Fruit fly (Drosophila melanogaster) whole organism, embryonic: ENCODE data around the gene MED15.
A peak's percentile ranks its signal among the peaks of the same experiment; 100 is the strongest.

Experiments used
- ATbp ChIP-seq: fragments of 200-800 bp; sonication (Bioruptor generic); optimal IDR thresholded peaks from 2 replicates; lab custom pipeline; 2017; ENCODE audit warnings: missing biosample characterization, mild to moderate bottlenecking, missing genetic modification characterization, missing genetic modification reagents
- B-H1 ChIP-seq: fragments of 200-800 bp; sonication (Bioruptor generic); IDR thresholded peaks from 3 replicates; pipeline ENCODE4 v1.3.6; 2022; ENCODE audit warnings: missing biosample characterization, missing genetic modification characterization
- CG10209 ChIP-seq: fragments of 200-800 bp; sonication (Bioruptor generic); optimal IDR thresholded peaks from 3 replicates; lab custom pipeline; 2017; ENCODE audit warnings: missing biosample characterization, mild to moderate bottlenecking, missing genetic modification characterization, missing genetic modification reagents
- CG10979 ChIP-seq: fragments of 200-800 bp; sonication (Bioruptor generic); optimal IDR thresholded peaks from 2 replicates; lab custom pipeline; 2018; ENCODE audit warnings: missing biosample characterization, mild to moderate bottlenecking, missing genetic modification characterization, moderate library complexity
- CG11247 ChIP-seq: fragments of 200-800 bp; sonication (Bioruptor generic); IDR thresholded peaks from 2 replicates; pipeline ENCODE4 v1.3.6; 2022; ENCODE audit warnings: missing biosample characterization, missing genetic modification characterization
- CG12391 ChIP-seq: fragments of 200-800 bp; sonication (Bioruptor generic); optimal IDR thresholded peaks from 3 replicates; lab custom pipeline; 2018; ENCODE audit warnings: missing biosample characterization, mild to moderate bottlenecking, missing genetic modification characterization, moderate library complexity
- CG12659 ChIP-seq: fragments of 200-800 bp; sonication (Bioruptor generic); optimal IDR thresholded peaks from 3 replicates; lab custom pipeline; 2017; ENCODE audit warnings: mild to moderate bottlenecking, missing biosample characterization, missing genetic modification reagents, missing genetic modification characterization
- CG12942 ChIP-seq: fragments of 200-800 bp; sonication (Bioruptor generic); optimal IDR thresholded peaks from 3 replicates; lab custom pipeline; 2016; ENCODE audit warnings: missing biosample characterization, missing genetic modification characterization
- CG16863 ChIP-seq: fragments of 200-800 bp; sonication (Bioruptor generic); optimal IDR thresholded peaks from 3 replicates; lab custom pipeline; 2016; ENCODE audit warnings: missing biosample characterization, missing genetic modification characterization
- CG17802 ChIP-seq: fragments of 200-800 bp; sonication (Bioruptor generic); optimal IDR thresholded peaks from 2 replicates; lab custom pipeline; 2018; ENCODE audit warnings: missing biosample characterization, mild to moderate bottlenecking, missing genetic modification characterization, moderate library complexity
- CG33557 ChIP-seq: fragments of 200-800 bp; sonication (Bioruptor generic); optimal IDR thresholded peaks from 2 replicates; lab custom pipeline; 2019; ENCODE audit warnings: missing biosample characterization, mild to moderate bottlenecking, missing genetic modification characterization, moderate library complexity
- CG3726 ChIP-seq: fragments of 200-800 bp; sonication (Bioruptor generic); IDR thresholded peaks from 3 replicates; pipeline ENCODE4, ENCODE4 v1.3.6; 2022; ENCODE audit warnings: missing biosample characterization, missing genetic modification characterization
- CG3847 ChIP-seq: fragments of 200-800 bp; sonication (Bioruptor generic); IDR thresholded peaks from 2 replicates; pipeline ENCODE4 v1.3.6; 2022; ENCODE audit warnings: missing biosample characterization, missing genetic modification characterization
- CG4707 ChIP-seq: fragments of 200-800 bp; sonication (Bioruptor generic); optimal IDR thresholded peaks from 2 replicates; lab custom pipeline; 2018; ENCODE audit warnings: missing biosample characterization, mild to moderate bottlenecking, missing genetic modification characterization, moderate library complexity
- CG5245 ChIP-seq: fragments of 200-800 bp; sonication (Bioruptor generic); optimal IDR thresholded peaks from 3 replicates; lab custom pipeline; 2016; ENCODE audit warnings: missing biosample characterization, missing genetic modification characterization
- CG6254 ChIP-seq: fragments of 200-800 bp; sonication (Bioruptor generic); optimal IDR thresholded peaks from 3 replicates; lab custom pipeline; 2017; ENCODE audit warnings: mild to moderate bottlenecking, missing biosample characterization, missing genetic modification reagents, missing genetic modification characterization
- CG8359 ChIP-seq: fragments of 200-800 bp; sonication (Bioruptor generic); optimal IDR thresholded peaks from 2 replicates; lab custom pipeline; 2017; ENCODE audit warnings: missing biosample characterization, mild to moderate bottlenecking, missing genetic modification characterization, borderline replicate concordance
- Camta ChIP-seq: fragments of 200-800 bp; sonication (Bioruptor generic); optimal IDR thresholded peaks from 2 replicates; lab custom pipeline; 2016; ENCODE audit warnings: missing biosample characterization, missing genetic modification characterization
- Dek ChIP-seq: fragments of 200-800 bp; sonication (Bioruptor generic); optimal IDR thresholded peaks from 3 replicates; lab custom pipeline; 2019; ENCODE audit warnings: missing biosample characterization, mild to moderate bottlenecking, missing genetic modification characterization, moderate library complexity
- H15 ChIP-seq: fragments of 200-800 bp; sonication (Bioruptor generic); IDR thresholded peaks from 3 replicates; pipeline ENCODE4 v1.3.6; 2022; ENCODE audit warnings: missing biosample characterization, missing genetic modification characterization
- Myb ChIP-seq: fragments of 200-800 bp; sonication (Bioruptor generic); optimal IDR thresholded peaks from 2 replicates; lab custom pipeline; 2016; ENCODE audit warnings: missing biosample characterization, missing genetic modification characterization
- Nf-YB ChIP-seq: fragments of 200-800 bp; sonication (Bioruptor generic); optimal IDR thresholded peaks from 3 replicates; lab custom pipeline; 2019; ENCODE audit warnings: missing biosample characterization, mild to moderate bottlenecking, missing genetic modification characterization, moderate library complexity
- NfI ChIP-seq: fragments of 200-800 bp; sonication (Bioruptor generic); optimal IDR thresholded peaks from 3 replicates; lab custom pipeline; 2018; ENCODE audit warnings: missing biosample characterization, mild to moderate bottlenecking, missing genetic modification characterization, moderate library complexity
- Ravus ChIP-seq: fragments of 200-800 bp; sonication (Bioruptor generic); IDR thresholded peaks from 2 replicates; pipeline ENCODE4 v1.3.6; 2022; ENCODE audit warnings: missing biosample characterization, missing genetic modification characterization
- Ssrp ChIP-seq: fragments of 200-800 bp; sonication (Bioruptor generic); optimal IDR thresholded peaks from 2 replicates; lab custom pipeline; 2018; ENCODE audit warnings: missing biosample characterization, mild to moderate bottlenecking, missing genetic modification characterization, moderate library complexity
- Taf1 ChIP-seq: fragments of 200-800 bp; sonication (Bioruptor generic); IDR thresholded peaks from 2 replicates; pipeline ENCODE4 v1.3.6; 2022; ENCODE audit warnings: missing biosample characterization, missing genetic modification characterization
- Tbp ChIP-seq: fragments of >200 bp; optimal IDR thresholded peaks from 2 replicates; lab custom pipeline; 2018; ENCODE audit warnings: missing biosample characterization, missing genetic modification characterization
- Usf ChIP-seq: fragments of 200-800 bp; sonication (Bioruptor generic); optimal IDR thresholded peaks from 2 replicates; lab custom pipeline; 2017; ENCODE audit warnings: missing genotype, missing biosample characterization, missing genetic modification characterization
- bab2 ChIP-seq: fragments of 200-800 bp; sonication (Bioruptor generic); optimal IDR thresholded peaks from 2 replicates; lab custom pipeline; 2016; ENCODE audit warnings: missing biosample characterization, missing genetic modification characterization
- bsh ChIP-seq, 2 experiments: fragments of 200-800 bp; sonication (Bioruptor generic); optimal IDR thresholded peaks; 2 replicates each; lab custom pipeline; 2017 to 2018; ENCODE audit warnings: mild to moderate bottlenecking in 2 of 2, missing biosample characterization in 2 of 2, missing genetic modification characterization in 2 of 2, moderate library complexity in 1 of 2
- caup ChIP-seq: fragments of 200-800 bp; sonication (Bioruptor generic); optimal IDR thresholded peaks from 3 replicates; lab custom pipeline; 2017; ENCODE audit warnings: missing biosample characterization, mild to moderate bottlenecking, missing genetic modification characterization, moderate library complexity; ENCODE audit not compliant: severe bottlenecking
- chn ChIP-seq: fragments of 200-800 bp; sonication (Bioruptor generic); optimal IDR thresholded peaks from 2 replicates; lab custom pipeline; 2016; ENCODE audit warnings: missing biosample characterization, missing genetic modification characterization
- crp ChIP-seq, 2 experiments: fragments of 200-800 bp; sonication (Bioruptor generic); optimal IDR thresholded peaks; 2 replicates in 1 of 2; 3 replicates in 1 of 2; lab custom pipeline; 2017; ENCODE audit warnings: missing biosample characterization in 2 of 2, missing genetic modification characterization in 2 of 2, mild to moderate bottlenecking in 1 of 2, moderate library complexity in 1 of 2
- cwo ChIP-seq: fragments of 200-800 bp; sonication (Bioruptor generic); optimal IDR thresholded peaks from 3 replicates; lab custom pipeline; 2017; ENCODE audit warnings: missing biosample characterization, missing genetic modification characterization, mild to moderate bottlenecking, moderate library complexity, missing genetic modification reagents
- da ChIP-seq: fragments of 200-800 bp; sonication (Bioruptor generic); optimal IDR thresholded peaks from 2 replicates; lab custom pipeline; 2016; ENCODE audit warnings: missing biosample characterization, missing genetic modification characterization
- danr ChIP-seq: fragments of 200-800 bp; sonication (Bioruptor generic); IDR thresholded peaks from 2 replicates; pipeline ENCODE4 v1.3.6; 2022; ENCODE audit warnings: missing biosample characterization, missing genetic modification characterization
- dati ChIP-seq: fragments of 200-800 bp; sonication (Bioruptor generic); IDR thresholded peaks from 2 replicates; pipeline ENCODE4 v1.3.6; 2022; ENCODE audit warnings: missing biosample characterization, missing genetic modification characterization
- fd102C ChIP-seq: fragments of 200-800 bp; sonication (Bioruptor generic); optimal IDR thresholded peaks from 2 replicates; lab custom pipeline; 2018; ENCODE audit warnings: missing biosample characterization, mild to moderate bottlenecking, missing genetic modification characterization, moderate library complexity
- fd3F ChIP-seq: fragments of 200-800 bp; sonication (Bioruptor generic); optimal IDR thresholded peaks from 2 replicates; lab custom pipeline; 2018; ENCODE audit warnings: missing biosample characterization, mild to moderate bottlenecking, missing genetic modification characterization, moderate library complexity
- gcm ChIP-seq: fragments of 200-800 bp; sonication (Bioruptor generic); optimal IDR thresholded peaks from 2 replicates; lab custom pipeline; 2019; ENCODE audit warnings: missing biosample characterization, mild to moderate bottlenecking, missing genetic modification characterization, moderate library complexity
- nerfin-1 ChIP-seq: fragments of 200-800 bp; sonication (Bioruptor generic); optimal IDR thresholded peaks from 3 replicates; lab custom pipeline; 2019; ENCODE audit warnings: missing biosample characterization, mild to moderate bottlenecking, missing genetic modification characterization, moderate library complexity
- pb ChIP-seq: fragments of 200-800 bp; sonication (Bioruptor generic); optimal IDR thresholded peaks from 3 replicates; lab custom pipeline; 2016; ENCODE audit warnings: missing biosample characterization, missing genetic modification characterization
- pita ChIP-seq: fragments of 200-800 bp; sonication (Bioruptor generic); optimal IDR thresholded peaks from 2 replicates; lab custom pipeline; 2017; ENCODE audit warnings: missing biosample characterization, mild to moderate bottlenecking, missing genetic modification characterization
- rib ChIP-seq: fragments of 200-800 bp; sonication (Bioruptor generic); IDR thresholded peaks from 2 replicates; pipeline ENCODE4 v1.3.6; 2022; ENCODE audit warnings: missing biosample characterization, missing genetic modification characterization
- shn ChIP-seq: fragments of 200-800 bp; sonication (Bioruptor generic); optimal IDR thresholded peaks from 3 replicates; lab custom pipeline; 2016; ENCODE audit warnings: missing biosample characterization, missing genetic modification characterization
- sima ChIP-seq: fragments of 200-800 bp; sonication (Bioruptor generic); optimal IDR thresholded peaks from 2 replicates; lab custom pipeline; 2016; ENCODE audit warnings: missing biosample characterization, missing genetic modification characterization
- slou ChIP-seq: fragments of 200-800 bp; sonication (Bioruptor generic); optimal IDR thresholded peaks from 3 replicates; lab custom pipeline; 2016; ENCODE audit warnings: missing biosample characterization, missing genetic modification characterization
- wor ChIP-seq: fragments of 200-800 bp; sonication (Bioruptor generic); IDR thresholded peaks from 2 replicates; pipeline ENCODE4 v1.3.6; 2022; ENCODE audit warnings: missing biosample characterization, missing genetic modification characterization
- yki ChIP-seq: fragments of >200 bp; optimal IDR thresholded peaks from 3 replicates; lab custom pipeline; 2018
- zfh2 ChIP-seq: fragments of 200-800 bp; sonication (Bioruptor generic); optimal IDR thresholded peaks from 2 replicates; lab custom pipeline; 2016; ENCODE audit warnings: missing biosample characterization, missing genetic modification characterization

The MED15 gene

DNA sequence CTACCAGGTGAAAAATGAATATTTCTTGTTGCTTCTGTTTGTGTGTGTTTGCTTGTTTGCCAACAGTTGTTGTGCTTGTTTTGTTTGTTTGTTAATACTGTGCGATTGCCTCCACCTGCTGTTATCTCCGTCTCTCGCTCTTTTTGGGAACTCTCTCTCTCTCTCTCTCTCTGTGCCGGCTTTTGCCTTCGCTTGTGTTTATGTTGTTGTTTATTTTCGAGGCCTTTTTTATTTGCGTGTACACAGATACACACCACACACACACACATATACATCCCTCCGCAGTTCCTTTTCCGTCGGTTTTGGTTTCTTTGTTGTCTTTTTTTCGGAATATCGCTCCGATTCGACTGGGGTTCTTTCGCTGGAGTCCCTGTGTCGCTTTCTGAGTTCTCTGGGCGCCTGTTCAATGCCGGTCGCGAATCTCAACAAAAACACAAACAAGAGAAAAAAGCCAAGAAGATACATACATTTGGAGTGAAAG lies 37.8 kb downstream of the MED15 start (continued):
- TF ChIP-seq CG12391 (tag; lab: Kevin White, UChicago) (peak; percentile 57), Ravus (GFP tag; lab: Robert Waterston, UW) (no peak), sima (GFP tag; lab: Kevin White, UChicago) (no peak), Nf-YB (GFP tag; lab: Kevin White, UChicago) (peak; percentile 75), pb (peak; percentile 60), CG8359 (GFP tag; lab: Kevin White, UChicago) (peak; percentile 86), rib (no peak), chn (GFP tag; lab: Kevin White, UChicago) (no peak), fd102C (GFP tag; lab: Kevin White, UChicago) (peak; percentile 94), NfI (GFP tag; lab: Kevin White, UChicago) (peak; percentile 33), da (GFP tag; lab: Kevin White, UChicago) (peak; percentile 78), dati (GFP tag; lab: Robert Waterston, UW) (no peak), pita (GFP tag; lab: Kevin White, UChicago) (no peak), ATbp (GFP tag; lab: Kevin White, UChicago) (peak; percentile 91), gcm (GFP tag; lab: Kevin White, UChicago) (peak; percentile 80), Taf1 (GFP tag; lab: Robert Waterston, UW) (no peak), CG33557 (GFP tag; lab: Kevin White, UChicago) (peak; percentile 89), wor (GFP tag; lab: Robert Waterston, UW) (no peak), B-H1 (GFP tag; lab: Robert Waterston, UW) (peak; percentile 14; the same call in 1 of the 3 replicates), yki (no peak), shn (GFP tag; lab: Kevin White, UChicago) (peak; percentile 61), Usf (GFP tag; lab: Kevin White, UChicago) (peak; percentile 53), Dek (tag; lab: Kevin White, UChicago) (no peak), CG17802 (tag; lab: Kevin White, UChicago) (peak; percentile 14), CG10979 (tag; lab: Kevin White, UChicago) (peak; percentile 68), CG3726 (GFP tag; lab: Robert Waterston, UW) (no peak), CG11247 (GFP tag; lab: Robert Waterston, UW) (no peak), zfh2 (GFP tag; lab: Kevin White, UChicago) (no peak), bab2 (GFP tag; lab: Kevin White, UChicago) (peak; percentile 74), CG3847 (GFP tag; lab: Robert Waterston, UW) (no peak), Myb (peak; percentile 32), bsh (GFP tag; optimal IDR thresholded peaks at IDR 0.05; lab: Kevin White, UChicago) (peak; percentile 74 to 84), crp (GFP tag; optimal IDR thresholded peaks at IDR 0.05; lab: Kevin White, UChicago) (peak in 1 of 2 experiments; percentile 29), CG10209 (peak; percentile 85), CG12942 (GFP tag; lab: Kevin White, UChicago) (peak; percentile 50), caup (GFP tag; lab: Kevin White, UChicago) (peak; percentile 73), H15 (GFP tag; lab: Robert Waterston, UW) (0 out of 3 replicates have a peak, but pooled peaks have one; percentile 38), CG5245 (GFP tag; lab: Kevin White, UChicago) (peak; percentile 18), cwo (GFP tag; lab: Kevin White, UChicago) (no peak), danr (GFP tag; lab: Robert Waterston, UW) (no peak; the same call in 1 of the 2 replicates), Ssrp (tag; lab: Kevin White, UChicago) (no peak), fd3F (GFP tag; lab: Kevin White, UChicago) (no peak), slou (peak; percentile 23), CG6254 (GFP tag; lab: Kevin White, UChicago) (peak; percentile 74), CG4707 (peak; percentile 47), CG16863 (GFP tag; lab: Kevin White, UChicago) (peak; percentile 65), CG12659 (GFP tag; lab: Kevin White, UChicago) (peak; percentile 49), nerfin-1 (tag; lab: Kevin White, UChicago) (peak; percentile 78), Camta (peak; percentile 72), Tbp (no peak)
